Worm (Caenorhabditis elegans) whole organism, young adult: ENCODE results near the gene uncp-18.
"Not testable (repeated sequence)": the region's sequence is repeated elsewhere in the genome, so short reads cannot be mapped to it uniquely, and the experiment has no call there.

Experiments
- B0019.2 ChIP-seq: fragments of 200-800 bp; sonication (Bioruptor generic); conservative IDR thresholded peaks from 2 replicates; pipeline ENCODE4 v1.3.6; 2022; ENCODE audit warnings: missing genetic modification reagents, missing genetic modification characterization, missing compliant biosample characterization
- B0261.1 ChIP-seq: sonication (generic microtip); optimal IDR thresholded peaks from 2 replicates; lab custom pipeline; 2016; ENCODE audit warnings: mild to moderate bottlenecking, missing genetic modification characterization, moderate library complexity, missing compliant biosample characterization
- C17E4.6 ChIP-seq: fragments of 200-800 bp; sonication (Bioruptor generic); IDR thresholded peaks from 2 replicates; pipeline ENCODE4 v1.3.6; 2022; ENCODE audit warnings: missing genetic modification reagents, missing genetic modification characterization, missing compliant biosample characterization
- D2030.7 ChIP-seq: fragments of 200-800 bp; sonication (Bioruptor generic); IDR thresholded peaks from 2 replicates; pipeline ENCODE4 v1.3.6; 2022; ENCODE audit warnings: missing genetic modification reagents, missing genetic modification characterization, missing compliant biosample characterization
- F22D6.2 ChIP-seq: sonication (generic microtip); optimal IDR thresholded peaks from 2 replicates; lab custom pipeline; 2016; ENCODE audit warnings: mild to moderate bottlenecking, missing genetic modification characterization, missing compliant biosample characterization
- F23B12.7 ChIP-seq: sonication (generic microtip); optimal IDR thresholded peaks from 2 replicates; lab custom pipeline; 2017; ENCODE audit warnings: missing genetic modification characterization, mild to moderate bottlenecking, missing compliant biosample characterization, antibody characterized with exemption, moderate library complexity; ENCODE audit not compliant: insufficient read depth
- F37B4.10 ChIP-seq: fragments of 200-800 bp; sonication (Bioruptor generic); IDR thresholded peaks from 2 replicates; pipeline ENCODE4 v1.3.6; 2022; ENCODE audit warnings: missing genetic modification characterization, missing compliant biosample characterization
- F49E8.2 ChIP-seq: sonication (generic microtip); optimal IDR thresholded peaks from 3 replicates; lab custom pipeline; 2017; ENCODE audit warnings: missing genetic modification characterization, mild to moderate bottlenecking, missing compliant biosample characterization, antibody characterized with exemption, moderate library complexity; ENCODE audit not compliant: insufficient read depth
- F52B5.7 ChIP-seq: sonication (generic microtip); optimal IDR thresholded peaks from 2 replicates; lab custom pipeline; 2016; ENCODE audit warnings: mild to moderate bottlenecking, missing genetic modification characterization, missing compliant biosample characterization
- K11D2.4 ChIP-seq: fragments of 200-800 bp; sonication (Bioruptor generic); IDR thresholded peaks from 2 replicates; pipeline ENCODE4 v1.3.6; 2022; ENCODE audit warnings: missing genetic modification reagents, missing genetic modification characterization, missing compliant biosample characterization
- T07F8.4 ChIP-seq: sonication (generic microtip); optimal IDR thresholded peaks from 2 replicates; lab custom pipeline; 2016; ENCODE audit warnings: mild to moderate bottlenecking, missing genetic modification characterization, moderate library complexity, missing compliant biosample characterization
- Y53F4B.3 ChIP-seq: fragments of 200-800 bp; sonication (Bioruptor generic); IDR thresholded peaks from 2 replicates; pipeline ENCODE4 v1.3.6; 2022; ENCODE audit warnings: missing genetic modification reagents, missing genetic modification characterization, missing compliant biosample characterization
- Y53G8AR.9 ChIP-seq: fragments of 200-800 bp; sonication (Bioruptor generic); conservative IDR thresholded peaks from 2 replicates; pipeline ENCODE4 v1.3.6; 2022; ENCODE audit warnings: missing genetic modification reagents, missing genetic modification characterization, missing compliant biosample characterization
- Y95B8A.8 ChIP-seq: fragments of 200-800 bp; sonication (Bioruptor generic); IDR thresholded peaks from 2 replicates; pipeline ENCODE4 v1.3.6; 2022; ENCODE audit warnings: missing genetic modification reagents, missing genetic modification characterization, missing compliant biosample characterization
- ZK185.1 ChIP-seq: sonication (generic microtip); optimal IDR thresholded peaks from 2 replicates; lab custom pipeline; 2016; ENCODE audit warnings: mild to moderate bottlenecking, missing genetic modification characterization, missing compliant biosample characterization; ENCODE audit not compliant: poor library complexity, severe bottlenecking
- aptf-2 ChIP-seq: fragments of 200-800 bp; sonication (Bioruptor generic); conservative IDR thresholded peaks from 2 replicates; pipeline ENCODE4 v1.3.6; 2022; ENCODE audit warnings: missing genetic modification reagents, missing genetic modification characterization, missing compliant biosample characterization
- atf-7 ChIP-seq: sonication (generic microtip); optimal IDR thresholded peaks from 2 replicates; lab custom pipeline; 2017; ENCODE audit warnings: mild to moderate bottlenecking, missing genetic modification characterization, missing compliant biosample characterization
- athp-1 ChIP-seq: sonication (generic microtip); optimal IDR thresholded peaks from 2 replicates; lab custom pipeline; 2017; ENCODE audit warnings: mild to moderate bottlenecking, missing genetic modification characterization, missing compliant biosample characterization
- attf-3 ChIP-seq: fragments of 200-800 bp; sonication (Bioruptor generic); conservative IDR thresholded peaks from 2 replicates; pipeline ENCODE4 v1.3.6; 2022; ENCODE audit warnings: missing genetic modification reagents, missing genetic modification characterization, missing compliant biosample characterization
- attf-5 ChIP-seq: fragments of 200-800 bp; sonication (Bioruptor generic); optimal IDR thresholded peaks from 2 replicates; lab custom pipeline; 2018; ENCODE audit warnings: mild to moderate bottlenecking, missing genetic modification characterization, missing compliant biosample characterization
- bed-1 ChIP-seq: fragments of 200-800 bp; sonication (Bioruptor generic); IDR thresholded peaks from 2 replicates; pipeline ENCODE4 v1.3.6; 2022; ENCODE audit warnings: missing genetic modification reagents, missing genetic modification characterization, missing compliant biosample characterization
- bed-2 ChIP-seq: fragments of 200-800 bp; sonication (Bioruptor generic); IDR thresholded peaks from 2 replicates; pipeline ENCODE4 v1.3.6; 2022; ENCODE audit warnings: missing genetic modification reagents, missing genetic modification characterization, missing compliant biosample characterization
- ceh-40 ChIP-seq: fragments of 200-800 bp; sonication (Bioruptor generic); IDR thresholded peaks from 2 replicates; pipeline ENCODE4 v1.3.6; 2022; ENCODE audit warnings: missing genetic modification characterization, missing compliant biosample characterization
- die-1 ChIP-seq: sonication (generic microtip); optimal IDR thresholded peaks from 2 replicates; lab custom pipeline; 2016; ENCODE audit warnings: missing genotype, mild to moderate bottlenecking, missing genetic modification characterization, missing compliant biosample characterization
- efl-1 ChIP-seq: fragments of 150-350 bp; optimal IDR thresholded peaks from 2 replicates; lab custom pipeline; 2014; ENCODE audit warnings: missing biosample characterization, missing genetic modification reagents, missing genetic modification characterization
- hrde-1 ChIP-seq: sonication (generic microtip); optimal IDR thresholded peaks from 2 replicates; lab custom pipeline; 2016; ENCODE audit warnings: missing genetic modification characterization, mild to moderate bottlenecking, missing compliant biosample characterization, moderate library complexity, missing genotype, missing genetic modification reagents, borderline replicate concordance
- let-607 ChIP-seq, 2 experiments: fragments of 200-800 bp in 1 of 2; sonication (Bioruptor generic) in 1 of 2; sonication (generic microtip) in 1 of 2; optimal IDR thresholded peaks; 2 replicates each; lab custom pipeline; 2016 to 2018; ENCODE audit warnings: mild to moderate bottlenecking in 2 of 2, missing compliant biosample characterization in 2 of 2, missing genetic modification characterization in 2 of 2, moderate library complexity in 2 of 2, missing genotype in 1 of 2
- lin-26 ChIP-seq: fragments of 200-800 bp; sonication (Bioruptor generic); IDR thresholded peaks from 2 replicates; pipeline ENCODE4 v1.3.6; 2022; ENCODE audit warnings: missing genetic modification reagents, missing genetic modification characterization, missing compliant biosample characterization
- lin-35 ChIP-seq, 3 experiments: fragments of 150-350 bp in 2 of 3; sonication (generic microtip) in 1 of 3; optimal IDR thresholded peaks; 2 replicates each; lab custom pipeline; 2014 to 2018; ENCODE audit warnings: missing biosample characterization in 3 of 3, missing genetic modification characterization in 3 of 3, missing genetic modification reagents in 3 of 3
- lin-54 ChIP-seq: fragments of 200-800 bp; sonication (Bioruptor generic); optimal IDR thresholded peaks from 2 replicates; lab custom pipeline; 2018; ENCODE audit warnings: mild to moderate bottlenecking, missing genetic modification characterization, missing compliant biosample characterization
- lir-1 ChIP-seq: fragments of 200-800 bp; sonication (Bioruptor generic); conservative IDR thresholded peaks from 2 replicates; pipeline ENCODE4 v1.3.6; 2022; ENCODE audit warnings: missing genetic modification reagents, missing genetic modification characterization, missing compliant biosample characterization
- madf-3 ChIP-seq: fragments of 200-800 bp; sonication (Bioruptor generic); IDR thresholded peaks from 2 replicates; pipeline ENCODE4 v1.3.6; 2022; ENCODE audit warnings: missing genetic modification reagents, missing genetic modification characterization, missing compliant biosample characterization
- madf-6 ChIP-seq: fragments of 200-800 bp; sonication (Bioruptor generic); IDR thresholded peaks from 2 replicates; pipeline ENCODE4 v1.3.6; 2022; ENCODE audit warnings: missing genetic modification reagents, missing genetic modification characterization, missing compliant biosample characterization
- mcd-1 ChIP-seq: fragments of 200-800 bp; sonication (Bioruptor generic); IDR thresholded peaks from 2 replicates; pipeline ENCODE4 v1.3.6; 2022; ENCODE audit warnings: missing genetic modification reagents, missing genetic modification characterization, missing compliant biosample characterization
- nfyb-1 ChIP-seq: fragments of 200-800 bp; sonication (Bioruptor generic); IDR thresholded peaks from 2 replicates; pipeline ENCODE4 v1.3.6; 2022; ENCODE audit warnings: missing genetic modification reagents, missing genetic modification characterization, missing compliant biosample characterization
- nhr-80 ChIP-seq: sonication (generic microtip); optimal IDR thresholded peaks from 2 replicates; lab custom pipeline; 2016; ENCODE audit warnings: missing genetic modification characterization, missing compliant biosample characterization
- nhr-90 ChIP-seq: sonication (generic microtip); optimal IDR thresholded peaks from 2 replicates; lab custom pipeline; 2016; ENCODE audit warnings: missing genotype, mild to moderate bottlenecking, missing genetic modification characterization, missing compliant biosample characterization
- sea-2 ChIP-seq: fragments of 200-800 bp; sonication (Bioruptor generic); IDR thresholded peaks from 2 replicates; pipeline ENCODE4 v1.3.6; 2022; ENCODE audit warnings: missing genetic modification characterization, missing compliant biosample characterization
- snpc-4 ChIP-seq, 5 experiments: fragments of 150-350 bp in 1 of 5; sonication (generic microtip) in 4 of 5; optimal IDR thresholded peaks; 2 replicates each; lab custom pipeline; 2014 to 2018; ENCODE audit warnings: missing genetic modification characterization in 5 of 5, missing biosample characterization in 3 of 5, antibody characterized with exemption in 2 of 5, mild to moderate bottlenecking in 2 of 5, missing compliant biosample characterization in 2 of 5, missing genotype in 2 of 5, moderate library complexity in 2 of 5, missing genetic modification reagents in 1 of 5
- somi-1 ChIP-seq: fragments of 200-800 bp; sonication (Bioruptor generic); optimal IDR thresholded peaks from 2 replicates; lab custom pipeline; 2018; ENCODE audit warnings: mild to moderate bottlenecking, missing genetic modification characterization, missing compliant biosample characterization
- tbp1 ChIP-seq: fragments of 200-800 bp; sonication (Bioruptor generic); optimal IDR thresholded peaks from 2 replicates; lab custom pipeline; 2018; ENCODE audit warnings: mild to moderate bottlenecking, missing genetic modification characterization, missing compliant biosample characterization
- tlf-1 ChIP-seq: fragments of 200-800 bp; sonication (Bioruptor generic); optimal IDR thresholded peaks from 2 replicates; lab custom pipeline; 2018; ENCODE audit warnings: mild to moderate bottlenecking, missing genetic modification characterization, missing compliant biosample characterization
- xnd-1 ChIP-seq: sonication (generic microtip); optimal IDR thresholded peaks from 2 replicates; lab custom pipeline; 2016; ENCODE audit warnings: missing genotype, missing genetic modification reagents, missing genetic modification characterization, missing compliant biosample characterization
- zfh-2 ChIP-seq: fragments of 200-800 bp; sonication (Bioruptor generic); conservative IDR thresholded peaks from 2 replicates; pipeline ENCODE4 v1.3.6; 2022; ENCODE audit warnings: missing genetic modification reagents, missing genetic modification characterization, missing compliant biosample characterization
- ztf-6 ChIP-seq: fragments of 200-800 bp; sonication (Bioruptor generic); IDR thresholded peaks from 2 replicates; pipeline ENCODE4 v1.3.6; 2022; ENCODE audit warnings: missing genetic modification reagents, missing genetic modification characterization, missing compliant biosample characterization

The uncp-18 gene

ce11 chrIV:385150-385937 is 5.0 kb upstream of the uncp-18 start, which contains the start of gene rps-24:
Gene rps-24, plus strand, starts transcription at chrIV:385887.
- TF ChIP-seq B0261.1 (tag; lab: Kevin White, UChicago): peak; percentile 27
- TF ChIP-seq xnd-1 (tag; lab: Kevin White, UChicago): peak; percentile 6
- peak; percentile 53; the same call in 1 of the 2 replicates for TF ChIP-seq ceh-40 (GFP tag; lab: Robert Waterston, UW)
- peak; percentile 84 for TF ChIP-seq T07F8.4 (tag; lab: Kevin White, UChicago)
- peak; percentile 95 for TF ChIP-seq aptf-2 (GFP tag; lab: Robert Waterston, UW)
- TF ChIP-seq lin-54 (GFP tag; lab: Kevin White, UChicago): peak; percentile 85
- peak in 1 of 3 experiments; percentile 82 for TF ChIP-seq lin-35 (GFP tag; optimal IDR thresholded peaks at IDR 0.05; lab: Kevin White, UChicago)
- TF ChIP-seq efl-1 (GFP tag; lab: Kevin White, UChicago): peak; percentile 56
- peak; percentile 54 for TF ChIP-seq nhr-90 (tag; lab: Kevin White, UChicago)
- peak; percentile 96 for TF ChIP-seq ztf-6 (GFP tag; lab: Robert Waterston, UW)
- peak; percentile 89; the same call in 1 of the 2 replicates for TF ChIP-seq bed-1 (GFP tag; lab: Robert Waterston, UW)
- TF ChIP-seq F37B4.10 (GFP tag; lab: Robert Waterston, UW): peak; percentile 93; the same call in 1 of the 2 replicates
- TF ChIP-seq zfh-2 (GFP tag; lab: Robert Waterston, UW): peak; percentile 67
- peak; percentile 96 for TF ChIP-seq K11D2.4 (GFP tag; lab: Robert Waterston, UW)
- peak; percentile 100 for TF ChIP-seq D2030.7 (GFP tag; lab: Robert Waterston, UW)
- TF ChIP-seq madf-6 (GFP tag; lab: Robert Waterston, UW): peak; percentile 87
- peak; percentile 95 for TF ChIP-seq madf-3 (GFP tag; lab: Robert Waterston, UW)
- peak; percentile 95 for TF ChIP-seq lir-1 (GFP tag; lab: Robert Waterston, UW)
- TF ChIP-seq athp-1 (tag; lab: Kevin White, UChicago): peak; percentile 95
- peak; percentile 27 for TF ChIP-seq atf-7 (tag; lab: Kevin White, UChicago)
- TF ChIP-seq nhr-80 (tag; lab: Kevin White, UChicago): peak; percentile 83
- not testable (repeated sequence) for TF ChIP-seq snpc-4 (GFP tag; optimal IDR thresholded peaks at IDR 0.05; lab: Kevin White, UChicago)
- peak; percentile 55 to 83 (median 78) for TF ChIP-seq snpc-4 (tag; optimal IDR thresholded peaks at IDR 0.05; lab: Kevin White, UChicago)
- peak; percentile 92; the same call in 1 of the 2 replicates for TF ChIP-seq C17E4.6 (GFP tag; lab: Robert Waterston, UW)
- TF ChIP-seq F52B5.7: peak; percentile 6
- TF ChIP-seq attf-5 (GFP tag; lab: Kevin White, UChicago): peak; percentile 96
- TF ChIP-seq Y53F4B.3: peak; percentile 92
- peak; percentile 99 for TF ChIP-seq Y95B8A.8
- TF ChIP-seq hrde-1 (tag; lab: Kevin White, UChicago): peak; percentile 42
- TF ChIP-seq bed-2 (GFP tag; lab: Robert Waterston, UW): peak; percentile 97
- TF ChIP-seq ZK185.1 (tag; lab: Kevin White, UChicago): peak; percentile 82
- peak; percentile 86 for TF ChIP-seq attf-3 (GFP tag; lab: Robert Waterston, UW)
- peak; percentile 90 for TF ChIP-seq Y53G8AR.9 (GFP tag; lab: Robert Waterston, UW)
- peak; percentile 96 for TF ChIP-seq lin-26 (GFP tag; lab: Robert Waterston, UW)
- peak; percentile 84 for TF ChIP-seq F49E8.2 (tag; lab: Kevin White, UChicago)
- TF ChIP-seq B0019.2 (GFP tag; lab: Robert Waterston, UW): peak; percentile 99
- peak; percentile 71 for TF ChIP-seq tbp1
- peak; percentile 34 for TF ChIP-seq somi-1 (GFP tag; lab: Kevin White, UChicago)
- peak; percentile 78; the same call in 1 of the 2 replicates for TF ChIP-seq sea-2 (GFP tag; lab: Robert Waterston, UW)
- TF ChIP-seq nfyb-1 (GFP tag; lab: Robert Waterston, UW): peak; percentile 94
- peak in 1 of 2 experiments; percentile 38 for TF ChIP-seq let-607 (tag; optimal IDR thresholded peaks at IDR 0.05; lab: Kevin White, UChicago)
- TF ChIP-seq die-1 (tag; lab: Kevin White, UChicago): peak; percentile 48
- peak; percentile 47 for TF ChIP-seq F22D6.2
- peak; percentile 73 for TF ChIP-seq F23B12.7 (tag; lab: Kevin White, UChicago)
- TF ChIP-seq tlf-1 (GFP tag; lab: Kevin White, UChicago): peak; percentile 88
- peak; percentile 93 for TF ChIP-seq mcd-1 (GFP tag; lab: Robert Waterston, UW)
